Fruit fly (Drosophila melanogaster) whole organism, embryonic: ENCODE measurements around the gene CG14515.

Experiments
- ATbp ChIP-seq: fragments of 200-800 bp; sonication (Bioruptor generic); optimal IDR thresholded peaks from 2 replicates; lab custom pipeline; 2017; ENCODE audit warnings: missing biosample characterization, mild to moderate bottlenecking, missing genetic modification characterization, missing genetic modification reagents
- Adf1 ChIP-seq: fragments of 200-800 bp; sonication (Bioruptor generic); IDR thresholded peaks from 2 replicates; pipeline ENCODE4 v1.3.6; 2022; ENCODE audit warnings: missing biosample characterization, missing genetic modification characterization
- Bgb ChIP-seq: fragments of 200-800 bp; sonication (Bioruptor generic); IDR thresholded peaks from 2 replicates; pipeline ENCODE4 v1.3.6; 2022; ENCODE audit warnings: missing biosample characterization, missing genetic modification characterization; ENCODE audit not compliant: partially characterized antibody
- CG10565 ChIP-seq: fragments of 200-800 bp; sonication (Bioruptor generic); optimal IDR thresholded peaks from 3 replicates; lab custom pipeline; 2016; ENCODE audit warnings: missing biosample characterization, mild to moderate bottlenecking, missing genetic modification characterization
- CG12659 ChIP-seq: fragments of 200-800 bp; sonication (Bioruptor generic); optimal IDR thresholded peaks from 3 replicates; lab custom pipeline; 2017; ENCODE audit warnings: mild to moderate bottlenecking, missing biosample characterization, missing genetic modification reagents, missing genetic modification characterization
- CG13287 ChIP-seq: fragments of 200-800 bp; sonication (Bioruptor generic); IDR thresholded peaks from 2 replicates; pipeline ENCODE4 v1.3.6; 2022; ENCODE audit warnings: missing biosample characterization, missing genetic modification characterization; ENCODE audit not compliant: partially characterized antibody
- CG14441 ChIP-seq: fragments of 200-800 bp; sonication (Bioruptor generic); IDR thresholded peaks from 2 replicates; pipeline ENCODE4 v1.3.6; 2022; ENCODE audit warnings: missing biosample characterization, missing genetic modification characterization
- CG15514 ChIP-seq: fragments of 200-800 bp; sonication (Bioruptor generic); optimal IDR thresholded peaks from 3 replicates; lab custom pipeline; 2017; ENCODE audit warnings: missing biosample characterization, missing genetic modification characterization, mild to moderate bottlenecking, moderate library complexity, missing genetic modification reagents
- CG2199 ChIP-seq: fragments of 200-800 bp; sonication (Bioruptor generic); IDR thresholded peaks from 3 replicates; pipeline ENCODE4 v1.3.6; 2022; ENCODE audit warnings: missing biosample characterization, missing genetic modification characterization
- CG43689 ChIP-seq: fragments of 200-800 bp; sonication (Bioruptor generic); IDR thresholded peaks from 2 replicates; pipeline ENCODE4 v1.3.6; 2022; ENCODE audit warnings: missing biosample characterization, missing genetic modification characterization
- CG6791 ChIP-seq: fragments of 200-800 bp; sonication (Bioruptor generic); IDR thresholded peaks from 3 replicates; pipeline ENCODE4 v1.3.6; 2022; ENCODE audit warnings: missing biosample characterization, missing genetic modification characterization; ENCODE audit not compliant: partially characterized antibody
- CG7556 ChIP-seq: fragments of 200-800 bp; sonication (Bioruptor generic); optimal IDR thresholded peaks from 2 replicates; lab custom pipeline; 2017; ENCODE audit warnings: missing biosample characterization, mild to moderate bottlenecking, missing genetic modification characterization
- CG8359 ChIP-seq: fragments of 200-800 bp; sonication (Bioruptor generic); optimal IDR thresholded peaks from 2 replicates; lab custom pipeline; 2017; ENCODE audit warnings: missing biosample characterization, mild to moderate bottlenecking, missing genetic modification characterization, borderline replicate concordance
- CG8765 ChIP-seq: fragments of 200-800 bp; sonication (Bioruptor generic); IDR thresholded peaks from 2 replicates; pipeline ENCODE4 v1.3.6; 2022; ENCODE audit warnings: missing biosample characterization, missing genetic modification characterization
- CG9215 ChIP-seq: fragments of 200-800 bp; sonication (Bioruptor generic); IDR thresholded peaks from 2 replicates; pipeline ENCODE4 v1.3.6; 2022; ENCODE audit warnings: missing biosample characterization, missing genetic modification characterization
- CG9727 ChIP-seq: fragments of 200-800 bp; sonication (Bioruptor generic); optimal IDR thresholded peaks from 3 replicates; lab custom pipeline; 2017; ENCODE audit warnings: missing biosample characterization, mild to moderate bottlenecking, missing genetic modification characterization
- Deaf1 ChIP-seq: fragments of 200-800 bp; optimal IDR thresholded peaks from 3 replicates; lab custom pipeline; 2019; ENCODE audit warnings: missing biosample characterization, mild to moderate bottlenecking, missing genetic modification characterization, moderate library complexity
- Dek ChIP-seq: fragments of 200-800 bp; sonication (Bioruptor generic); optimal IDR thresholded peaks from 3 replicates; lab custom pipeline; 2019; ENCODE audit warnings: missing biosample characterization, mild to moderate bottlenecking, missing genetic modification characterization, moderate library complexity
- Dip2 ChIP-seq: fragments of 200-800 bp; sonication (Bioruptor generic); IDR thresholded peaks from 2 replicates; pipeline ENCODE4 v1.3.6; 2022; ENCODE audit warnings: missing biosample characterization, missing genetic modification characterization
- E2f2 ChIP-seq: fragments of 200-800 bp; sonication (Bioruptor generic); IDR thresholded peaks from 2 replicates; pipeline ENCODE4 v1.3.6; 2022; ENCODE audit warnings: missing biosample characterization, missing genetic modification characterization
- Ets65A ChIP-seq: fragments of 200-800 bp; sonication (Bioruptor generic); peaks from one replicate; lab custom pipeline; 2016; ENCODE audit warnings: missing biosample characterization, missing genetic modification characterization
- Ets97D ChIP-seq: fragments of 200-800 bp; sonication (Bioruptor generic); optimal IDR thresholded peaks from 3 replicates; lab custom pipeline; 2016; ENCODE audit warnings: missing biosample characterization, missing genetic modification characterization
- H15 ChIP-seq: fragments of 200-800 bp; sonication (Bioruptor generic); IDR thresholded peaks from 3 replicates; pipeline ENCODE4 v1.3.6; 2022; ENCODE audit warnings: missing biosample characterization, missing genetic modification characterization
- HLH3B ChIP-seq: fragments of 200-800 bp; sonication (Bioruptor generic); IDR thresholded peaks from 2 replicates; pipeline ENCODE4 v1.3.6; 2022; ENCODE audit warnings: missing biosample characterization, missing genetic modification characterization
- HLH54F ChIP-seq: fragments of 200-800 bp; sonication (Bioruptor generic); optimal IDR thresholded peaks from 3 replicates; lab custom pipeline; 2016; ENCODE audit warnings: missing biosample characterization, missing genetic modification characterization
- MESR4 ChIP-seq: fragments of 200-800 bp; sonication (Bioruptor generic); optimal IDR thresholded peaks from 2 replicates; lab custom pipeline; 2018; ENCODE audit warnings: missing biosample characterization, mild to moderate bottlenecking, missing genetic modification characterization, moderate library complexity
- Med ChIP-seq: fragments of 200-800 bp; sonication (Bioruptor generic); peaks from one replicate; lab custom pipeline; 2016; ENCODE audit warnings: missing biosample characterization, missing genetic modification characterization, mild to moderate bottlenecking, inconsistent platforms, moderate library complexity
- NFAT ChIP-seq: fragments of 200-800 bp; sonication (Bioruptor generic); IDR thresholded peaks from 2 replicates; pipeline ENCODE4 v1.3.6; 2022; ENCODE audit warnings: missing biosample characterization, missing genetic modification characterization
- NK7.1 ChIP-seq: fragments of 200-800 bp; sonication (Bioruptor generic); optimal IDR thresholded peaks from 3 replicates; lab custom pipeline; 2016; ENCODE audit warnings: missing biosample characterization, missing genetic modification characterization
- Pdp1 ChIP-seq, 2 experiments: fragments of 200-800 bp; sonication (Bioruptor generic); optimal IDR thresholded peaks; 3 replicates each; lab custom pipeline; 2016; ENCODE audit warnings: missing biosample characterization in 2 of 2, missing genetic modification characterization in 2 of 2, mild to moderate bottlenecking in 1 of 2, moderate library complexity in 1 of 2
- Tbp ChIP-seq: fragments of >200 bp; optimal IDR thresholded peaks from 2 replicates; lab custom pipeline; 2018; ENCODE audit warnings: missing biosample characterization, missing genetic modification characterization
- abd-A ChIP-seq: fragments of 200-800 bp; sonication (Bioruptor generic); optimal IDR thresholded peaks from 3 replicates; lab custom pipeline; 2019; ENCODE audit warnings: missing biosample characterization, mild to moderate bottlenecking, missing genetic modification characterization, moderate library complexity
- btn ChIP-seq: fragments of 200-800 bp; sonication (Bioruptor generic); optimal IDR thresholded peaks from 2 replicates; lab custom pipeline; 2016; ENCODE audit warnings: missing biosample characterization, missing genetic modification characterization
- chinmo ChIP-seq: fragments of 200-800 bp; sonication (Bioruptor generic); IDR thresholded peaks from 4 replicates; pipeline ENCODE4 v1.3.6; 2022; ENCODE audit warnings: missing biosample characterization, missing genetic modification characterization; ENCODE audit not compliant: partially characterized antibody
- ci ChIP-seq: fragments of 200-800 bp; sonication (Bioruptor generic); IDR thresholded peaks from 3 replicates; pipeline ENCODE4 v1.3.6; 2022; ENCODE audit warnings: missing biosample characterization, missing genetic modification characterization
- corto ChIP-seq: fragments of 200-800 bp; sonication (Bioruptor generic); optimal IDR thresholded peaks from 2 replicates; lab custom pipeline; 2016; ENCODE audit warnings: missing biosample characterization, mild to moderate bottlenecking, missing genetic modification characterization, moderate library complexity
- crol ChIP-seq: fragments of 200-800 bp; sonication (Bioruptor generic); IDR thresholded peaks from 2 replicates; pipeline ENCODE4 v1.3.6; 2022; ENCODE audit warnings: missing biosample characterization, missing genetic modification characterization
- eve ChIP-seq, 2 experiments: fragments of >200 bp; optimal IDR thresholded peaks; 2 replicates each; lab custom pipeline; 2017; ENCODE audit warnings: missing biosample characterization in 2 of 2, missing genetic modification characterization in 2 of 2
- exex ChIP-seq: fragments of 200-800 bp; sonication (Bioruptor generic); optimal IDR thresholded peaks from 4 replicates; lab custom pipeline; 2018; ENCODE audit warnings: missing biosample characterization, mild to moderate bottlenecking, missing genetic modification characterization, moderate library complexity
- fd96Cb ChIP-seq: fragments of 200-800 bp; sonication (Bioruptor generic); optimal IDR thresholded peaks from 2 replicates; lab custom pipeline; 2018; ENCODE audit warnings: missing biosample characterization, mild to moderate bottlenecking, missing genetic modification characterization, moderate library complexity
- h ChIP-seq: fragments of >200 bp; optimal IDR thresholded peaks from 2 replicates; lab custom pipeline; 2017
- hbn ChIP-seq: fragments of 200-800 bp; sonication (Bioruptor generic); IDR thresholded peaks from 2 replicates; pipeline ENCODE4 v1.3.6; 2022; ENCODE audit warnings: missing biosample characterization, missing genetic modification characterization; ENCODE audit not compliant: partially characterized antibody
- luna ChIP-seq: fragments of 200-800 bp; sonication (Bioruptor generic); optimal IDR thresholded peaks from 2 replicates; lab custom pipeline; 2016; ENCODE audit warnings: missing biosample characterization, missing genetic modification characterization
- nerfin-2 ChIP-seq: fragments of 200-800 bp; sonication (Bioruptor generic); IDR thresholded peaks from 2 replicates; pipeline ENCODE4 v1.3.6; 2022; ENCODE audit warnings: missing biosample characterization, missing genetic modification characterization; ENCODE audit not compliant: partially characterized antibody
- oc ChIP-seq: fragments of 200-800 bp; sonication (Bioruptor generic); optimal IDR thresholded peaks from 2 replicates; lab custom pipeline; 2018; ENCODE audit warnings: missing biosample characterization, mild to moderate bottlenecking, missing genetic modification characterization, moderate library complexity
- pnt ChIP-seq: fragments of 200-800 bp; sonication (Bioruptor generic); optimal IDR thresholded peaks from 3 replicates; lab custom pipeline; 2016; ENCODE audit warnings: missing biosample characterization, missing genetic modification characterization
- pros ChIP-seq: fragments of 200-800 bp; sonication (Bioruptor generic); optimal IDR thresholded peaks from 3 replicates; lab custom pipeline; 2019; ENCODE audit warnings: missing biosample characterization, mild to moderate bottlenecking, missing genetic modification characterization, moderate library complexity
- row ChIP-seq: fragments of 200-800 bp; sonication (Bioruptor generic); IDR thresholded peaks from 3 replicates; pipeline ENCODE4 v1.3.6; 2022; ENCODE audit warnings: missing biosample characterization, missing genetic modification characterization
- stc ChIP-seq: fragments of 200-800 bp; sonication (Bioruptor generic); IDR thresholded peaks from 2 replicates; pipeline ENCODE4 v1.3.6; 2022; ENCODE audit warnings: missing biosample characterization, missing genetic modification characterization
- usp ChIP-seq: fragments of >200 bp; optimal IDR thresholded peaks from 2 replicates; lab custom pipeline; 2017; ENCODE audit warnings: missing biosample characterization, missing genetic modification characterization
- vnd ChIP-seq: fragments of 200-800 bp; sonication (Bioruptor generic); IDR thresholded peaks from 3 replicates; pipeline ENCODE4 v1.3.6; 2022; ENCODE audit warnings: missing biosample characterization, missing genetic modification characterization; ENCODE audit not compliant: partially characterized antibody
- wek ChIP-seq: fragments of 200-800 bp; sonication (Bioruptor generic); optimal IDR thresholded peaks from 3 replicates; lab custom pipeline; 2018; ENCODE audit warnings: missing biosample characterization, mild to moderate bottlenecking, missing genetic modification characterization, moderate library complexity

Gene CG14515

dm6 chr3R:29194957-29195356 is 2.4 kb upstream of the CG14515 start, which contains the start of gene jus (continued):
- TF ChIP-seq row (0 out of 3 replicates have a peak, but pooled peaks have one; percentile 17), Ets65A (GFP tag; lab: Kevin White, UChicago) (no peak), crol (peak; percentile 89), chinmo (GFP tag; lab: Robert Waterston, UW) (0 out of 4 replicates have a peak, but pooled peaks have one; percentile 44), Dek (tag; lab: Kevin White, UChicago) (no peak), ci (GFP tag; lab: Robert Waterston, UW) (no peak), exex (tag; lab: Kevin White, UChicago) (no peak), CG13287 (no peak), corto (GFP tag; lab: Kevin White, UChicago) (no peak), pros (no peak), h (lab: Kevin White, UChicago) (no peak), usp (GFP tag; lab: Kevin White, UChicago) (no peak), CG2199 (GFP tag; lab: Robert Waterston, UW) (no peak), CG7556 (peak; percentile 33), CG15514 (peak; percentile 15), Adf1 (no peak), oc (no peak), Deaf1 (tag; lab: Kevin White, UChicago) (peak; percentile 73), CG12659 (GFP tag; lab: Kevin White, UChicago) (no peak), hbn (GFP tag; lab: Robert Waterston, UW) (no peak), wek (no peak), Bgb (GFP tag; lab: Robert Waterston, UW) (no peak), CG43689 (GFP tag; lab: Robert Waterston, UW) (no peak), CG8359 (GFP tag; lab: Kevin White, UChicago) (no peak), CG14441 (GFP tag; lab: Robert Waterston, UW) (no peak), ATbp (GFP tag; lab: Kevin White, UChicago) (no peak), fd96Cb (tag; lab: Kevin White, UChicago) (no peak), eve (GFP tag; optimal IDR thresholded peaks at IDR 0.05; lab: Kevin White, UChicago) (no peak), abd-A (peak; percentile 14), Med (GFP tag; lab: Kevin White, UChicago) (peak; percentile 55), Dip2 (GFP tag; lab: Robert Waterston, UW) (no peak), Tbp (no peak), btn (GFP tag; lab: Kevin White, UChicago) (no peak), CG8765 (GFP tag; lab: Robert Waterston, UW) (no peak), CG10565 (GFP tag; lab: Kevin White, UChicago) (no peak), CG9727 (GFP tag; lab: Kevin White, UChicago) (no peak), stc (GFP tag; lab: Robert Waterston, UW) (no peak), luna (GFP tag; lab: Kevin White, UChicago) (no peak), pnt (GFP tag; lab: Kevin White, UChicago) (no peak), vnd (GFP tag; lab: Robert Waterston, UW) (no peak), Pdp1 (GFP tag; optimal IDR thresholded peaks at IDR 0.05; lab: Kevin White, UChicago) (no peak), HLH3B (GFP tag; lab: Robert Waterston, UW) (no peak), CG6791 (no peak), Ets97D (no peak), HLH54F (no peak), CG9215 (GFP tag; lab: Robert Waterston, UW) (no peak), NFAT (GFP tag; lab: Robert Waterston, UW) (no peak), NK7.1 (GFP tag; lab: Kevin White, UChicago) (no peak), MESR4 (no peak), nerfin-2 (no peak), E2f2 (no peak), H15 (GFP tag; lab: Robert Waterston, UW) (no peak)
